Fruit fly (Drosophila melanogaster) whole organism, embryonic: ENCODE results near the gene pygo.

Experiments used
- Adf1 ChIP-seq: fragments of 200-800 bp; sonication (Bioruptor generic); IDR thresholded peaks from 2 replicates; pipeline ENCODE4 v1.3.6; 2022; ENCODE audit warnings: missing biosample characterization, missing genetic modification characterization
- Atf6 ChIP-seq: fragments of 200-800 bp; sonication (Bioruptor generic); IDR thresholded peaks from 2 replicates; pipeline ENCODE4 v1.3.6; 2022; ENCODE audit warnings: missing biosample characterization, missing genetic modification characterization
- CG10209 ChIP-seq: fragments of 200-800 bp; sonication (Bioruptor generic); optimal IDR thresholded peaks from 3 replicates; lab custom pipeline; 2017; ENCODE audit warnings: missing biosample characterization, mild to moderate bottlenecking, missing genetic modification characterization, missing genetic modification reagents
- CG11247 ChIP-seq: fragments of 200-800 bp; sonication (Bioruptor generic); IDR thresholded peaks from 2 replicates; pipeline ENCODE4 v1.3.6; 2022; ENCODE audit warnings: missing biosample characterization, missing genetic modification characterization
- CG15269 ChIP-seq: fragments of 200-800 bp; sonication (Bioruptor generic); optimal IDR thresholded peaks from 2 replicates; lab custom pipeline; 2018; ENCODE audit warnings: missing biosample characterization, mild to moderate bottlenecking, missing genetic modification characterization, moderate library complexity
- CG17328 ChIP-seq: fragments of 200-800 bp; sonication (Bioruptor generic); IDR thresholded peaks from 2 replicates; pipeline ENCODE4 v1.3.6; 2022; ENCODE audit warnings: missing biosample characterization, missing genetic modification characterization
- CG2199 ChIP-seq: fragments of 200-800 bp; sonication (Bioruptor generic); IDR thresholded peaks from 3 replicates; pipeline ENCODE4 v1.3.6; 2022; ENCODE audit warnings: missing biosample characterization, missing genetic modification characterization
- CG3838 ChIP-seq: fragments of 200-800 bp; sonication (Bioruptor generic); optimal IDR thresholded peaks from 3 replicates; lab custom pipeline; 2016; ENCODE audit warnings: missing biosample characterization, missing genetic modification characterization
- CG42726 ChIP-seq: fragments of 200-800 bp; sonication (Bioruptor generic); IDR thresholded peaks from 2 replicates; pipeline ENCODE4 v1.3.6; 2022; ENCODE audit warnings: missing biosample characterization, missing genetic modification characterization; ENCODE audit not compliant: partially characterized antibody
- CG5953 ChIP-seq: fragments of 200-800 bp; sonication (Bioruptor generic); IDR thresholded peaks from 2 replicates; pipeline ENCODE4 v1.3.6; 2022; ENCODE audit warnings: missing biosample characterization, missing genetic modification characterization
- CG7786 ChIP-seq: fragments of 200-800 bp; sonication (Bioruptor generic); optimal IDR thresholded peaks from 2 replicates; lab custom pipeline; 2016; ENCODE audit warnings: missing biosample characterization, missing genetic modification characterization
- CG7839 ChIP-seq: fragments of 200-800 bp; sonication (Bioruptor generic); optimal IDR thresholded peaks from 3 replicates; lab custom pipeline; 2018; ENCODE audit warnings: missing biosample characterization, mild to moderate bottlenecking, missing genetic modification characterization, moderate library complexity
- CG7987 ChIP-seq: fragments of 200-800 bp; sonication (Bioruptor generic); optimal IDR thresholded peaks from 2 replicates; lab custom pipeline; 2018; ENCODE audit warnings: missing biosample characterization, mild to moderate bottlenecking, missing genetic modification characterization, moderate library complexity
- CG8089 ChIP-seq: fragments of 200-800 bp; sonication (Bioruptor generic); optimal IDR thresholded peaks from 3 replicates; lab custom pipeline; 2016; ENCODE audit warnings: missing biosample characterization, missing genetic modification characterization
- CG9797 ChIP-seq: fragments of 200-800 bp; sonication (Bioruptor generic); optimal IDR thresholded peaks from 3 replicates; lab custom pipeline; 2018; ENCODE audit warnings: missing biosample characterization, mild to moderate bottlenecking, missing genetic modification characterization
- Dbx ChIP-seq: fragments of 200-800 bp; sonication (Bioruptor generic); IDR thresholded peaks from 3 replicates; pipeline ENCODE4 v1.3.6; 2022; ENCODE audit warnings: missing biosample characterization, missing genetic modification characterization
- Dfd ChIP-seq, 2 experiments: fragments of >200 bp; optimal IDR thresholded peaks; 2 replicates each; lab custom pipeline; 2017; ENCODE audit warnings: missing biosample characterization in 2 of 2, missing genetic modification characterization in 2 of 2
- HLH3B ChIP-seq: fragments of 200-800 bp; sonication (Bioruptor generic); IDR thresholded peaks from 2 replicates; pipeline ENCODE4 v1.3.6; 2022; ENCODE audit warnings: missing biosample characterization, missing genetic modification characterization
- HLH4C ChIP-seq: fragments of 200-800 bp; sonication (Bioruptor generic); IDR thresholded peaks from 3 replicates; pipeline ENCODE4 v1.3.6; 2022; ENCODE audit warnings: missing biosample characterization, missing genetic modification characterization; ENCODE audit not compliant: partially characterized antibody
- Hey ChIP-seq: fragments of 200-800 bp; sonication (Bioruptor generic); optimal IDR thresholded peaks from 3 replicates; lab custom pipeline; 2018; ENCODE audit warnings: missing biosample characterization, mild to moderate bottlenecking, missing genetic modification characterization
- Mad ChIP-seq: fragments of 200-800 bp; sonication (Bioruptor generic); optimal IDR thresholded peaks from 2 replicates; lab custom pipeline; 2016; ENCODE audit warnings: missing biosample characterization, missing genetic modification characterization
- NFAT ChIP-seq: fragments of 200-800 bp; sonication (Bioruptor generic); IDR thresholded peaks from 2 replicates; pipeline ENCODE4 v1.3.6; 2022; ENCODE audit warnings: missing biosample characterization, missing genetic modification characterization
- Ravus ChIP-seq: fragments of 200-800 bp; sonication (Bioruptor generic); IDR thresholded peaks from 2 replicates; pipeline ENCODE4 v1.3.6; 2022; ENCODE audit warnings: missing biosample characterization, missing genetic modification characterization
- Rfx ChIP-seq: fragments of 200-800 bp; sonication (Bioruptor generic); IDR thresholded peaks from 2 replicates; pipeline ENCODE4 v1.3.6; 2022; ENCODE audit warnings: missing biosample characterization, missing genetic modification characterization
- Six4 ChIP-seq: fragments of 200-800 bp; sonication (Bioruptor generic); optimal IDR thresholded peaks from 2 replicates; lab custom pipeline; 2016; ENCODE audit warnings: missing biosample characterization, missing genetic modification characterization
- Ssrp ChIP-seq: fragments of 200-800 bp; sonication (Bioruptor generic); optimal IDR thresholded peaks from 2 replicates; lab custom pipeline; 2018; ENCODE audit warnings: missing biosample characterization, mild to moderate bottlenecking, missing genetic modification characterization, moderate library complexity
- Vsx1 ChIP-seq: fragments of 200-800 bp; sonication (Bioruptor generic); optimal IDR thresholded peaks from 2 replicates; lab custom pipeline; 2017; ENCODE audit warnings: missing biosample characterization, mild to moderate bottlenecking, missing genetic modification characterization, missing genetic modification reagents
- ab ChIP-seq: fragments of 200-800 bp; sonication (Bioruptor generic); optimal IDR thresholded peaks from 2 replicates; lab custom pipeline; 2016; ENCODE audit warnings: missing biosample characterization, missing genetic modification characterization
- ac ChIP-seq: fragments of 200-800 bp; sonication (Bioruptor generic); optimal IDR thresholded peaks from 3 replicates; lab custom pipeline; 2017; ENCODE audit warnings: missing biosample characterization, mild to moderate bottlenecking, missing genetic modification characterization
- ato ChIP-seq: fragments of 200-800 bp; sonication (Bioruptor generic); IDR thresholded peaks from 2 replicates; pipeline ENCODE4 v1.3.6; 2022; ENCODE audit warnings: missing biosample characterization, missing genetic modification characterization; ENCODE audit not compliant: partially characterized antibody
- dati ChIP-seq: fragments of 200-800 bp; sonication (Bioruptor generic); IDR thresholded peaks from 2 replicates; pipeline ENCODE4 v1.3.6; 2022; ENCODE audit warnings: missing biosample characterization, missing genetic modification characterization
- en ChIP-seq: fragments of 200-800 bp; sonication (Bioruptor generic); optimal IDR thresholded peaks from 2 replicates; lab custom pipeline; 2016; ENCODE audit warnings: missing biosample characterization, missing genetic modification characterization
- grau ChIP-seq: fragments of 200-800 bp; optimal IDR thresholded peaks from 3 replicates; lab custom pipeline; 2019; ENCODE audit warnings: missing biosample characterization, mild to moderate bottlenecking, missing genetic modification characterization, moderate library complexity
- grn ChIP-seq: fragments of 200-800 bp; sonication (Bioruptor generic); optimal IDR thresholded peaks from 3 replicates; lab custom pipeline; 2017; ENCODE audit warnings: missing biosample characterization, missing genetic modification characterization
- ham ChIP-seq: fragments of 200-800 bp; sonication (Bioruptor generic); IDR thresholded peaks from 2 replicates; pipeline ENCODE4 v1.3.6; 2022; ENCODE audit warnings: missing biosample characterization, missing genetic modification characterization
- insv ChIP-seq, 2 experiments: fragments of 200-800 bp; sonication (Bioruptor generic); optimal IDR thresholded peaks; 3 replicates each; lab custom pipeline; 2016 to 2018; ENCODE audit warnings: missing biosample characterization in 2 of 2, missing genetic modification characterization in 2 of 2
- kah ChIP-seq: fragments of 200-800 bp; sonication (Bioruptor generic); optimal IDR thresholded peaks from 2 replicates; lab custom pipeline; 2018; ENCODE audit warnings: missing biosample characterization, mild to moderate bottlenecking, missing genetic modification characterization
- lbe ChIP-seq: fragments of 200-800 bp; sonication (Bioruptor generic); optimal IDR thresholded peaks from 2 replicates; lab custom pipeline; 2016; ENCODE audit warnings: missing biosample characterization, mild to moderate bottlenecking, missing genetic modification characterization
- lola ChIP-seq, 3 experiments: fragments of >200 bp in 2 of 3; fragments of 200-800 bp in 1 of 3; sonication (Bioruptor generic) in 1 of 3; optimal IDR thresholded peaks; 2 replicates each; lab custom pipeline; 2017 to 2019; ENCODE audit warnings: missing biosample characterization in 3 of 3, missing genetic modification characterization in 3 of 3, mild to moderate bottlenecking in 1 of 3, moderate library complexity in 1 of 3
- maf-S ChIP-seq: fragments of 200-800 bp; sonication (Bioruptor generic); optimal IDR thresholded peaks from 2 replicates; lab custom pipeline; 2016; ENCODE audit warnings: missing biosample characterization, missing genetic modification characterization
- sc ChIP-seq, 3 experiments: fragments of >200 bp in 2 of 3; fragments of 200-800 bp in 1 of 3; sonication (Bioruptor generic) in 1 of 3; optimal IDR thresholded peaks; 2 replicates in 2 of 3; 3 replicates in 1 of 3; lab custom pipeline; 2017; ENCODE audit warnings: mild to moderate bottlenecking in 1 of 3, missing biosample characterization in 1 of 3, missing genetic modification characterization in 1 of 3, missing genetic modification reagents in 1 of 3
- sd ChIP-seq: fragments of 200-800 bp; sonication (Bioruptor generic); optimal IDR thresholded peaks from 3 replicates; lab custom pipeline; 2018; ENCODE audit warnings: missing biosample characterization, mild to moderate bottlenecking, missing genetic modification characterization, moderate library complexity
- sima ChIP-seq: fragments of 200-800 bp; sonication (Bioruptor generic); optimal IDR thresholded peaks from 2 replicates; lab custom pipeline; 2016; ENCODE audit warnings: missing biosample characterization, missing genetic modification characterization
- slou ChIP-seq: fragments of 200-800 bp; sonication (Bioruptor generic); optimal IDR thresholded peaks from 3 replicates; lab custom pipeline; 2016; ENCODE audit warnings: missing biosample characterization, missing genetic modification characterization
- ssp ChIP-seq: fragments of 200-800 bp; sonication (Bioruptor generic); IDR thresholded peaks from 2 replicates; pipeline ENCODE4 v1.3.6; 2022; ENCODE audit warnings: missing biosample characterization, missing genetic modification characterization
- tna ChIP-seq: fragments of 200-800 bp; sonication (Bioruptor generic); IDR thresholded peaks from 2 replicates; pipeline ENCODE4 v1.3.6; 2022; ENCODE audit warnings: missing biosample characterization, missing genetic modification characterization; ENCODE audit not compliant: partially characterized antibody
- twi ChIP-seq: fragments of 200-800 bp; optimal IDR thresholded peaks from 2 replicates; lab custom pipeline; 2019; ENCODE audit warnings: missing biosample characterization, mild to moderate bottlenecking, missing genetic modification characterization, moderate library complexity
- unpg ChIP-seq: fragments of 200-800 bp; sonication (Bioruptor generic); optimal IDR thresholded peaks from 3 replicates; lab custom pipeline; 2018; ENCODE audit warnings: missing biosample characterization, mild to moderate bottlenecking, missing genetic modification characterization, moderate library complexity
- z ChIP-seq: fragments of 200-800 bp; sonication (Bioruptor generic); IDR thresholded peaks from 3 replicates; pipeline ENCODE4 v1.3.6; 2022; ENCODE audit warnings: missing biosample characterization, missing genetic modification characterization

The pygo gene

DNA sequence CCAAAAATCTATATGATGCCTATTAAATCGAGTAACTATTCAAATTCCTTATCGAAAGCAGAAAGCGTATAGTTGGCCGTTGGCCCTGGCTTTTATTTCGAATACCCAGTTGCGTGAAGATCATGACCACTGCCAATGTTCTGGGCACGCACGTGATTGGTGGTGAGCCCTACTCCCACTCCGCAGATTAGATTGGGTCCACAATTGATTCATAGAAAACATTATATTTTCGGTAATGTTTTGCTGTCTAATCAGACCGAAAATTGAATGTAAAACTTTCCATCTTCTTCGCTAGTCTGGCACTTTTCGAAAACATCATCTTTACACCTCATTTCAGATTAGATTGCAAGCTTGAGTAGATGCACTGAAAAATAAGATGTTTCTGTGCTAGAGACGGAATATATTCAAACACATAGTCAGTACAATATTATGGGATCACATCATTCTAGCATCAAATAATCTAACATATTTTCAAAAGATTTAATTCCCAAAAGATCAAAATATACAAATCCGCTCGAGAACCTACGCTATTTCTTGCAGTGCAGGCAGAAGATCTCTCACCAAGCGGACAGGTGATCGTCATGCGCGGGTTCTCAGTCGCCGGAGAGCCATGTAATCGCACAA, 11.9 kb upstream of the pygo start, which contains the start of gene CG1774:
TSS of gene CG1774 (plus strand) at position 548 of the 624 bp plus-strand sequence.
- TF ChIP-seq Rfx (GFP tag; lab: Robert Waterston, UW) (peak; percentile 89), unpg (GFP tag; lab: Kevin White, UChicago) (peak; percentile 78), CG7839 (tag; lab: Kevin White, UChicago) (peak; percentile 85), CG7786 (GFP tag; lab: Kevin White, UChicago) (peak; percentile 87), twi (tag; lab: Kevin White, UChicago) (no peak), Dbx (GFP tag; lab: Robert Waterston, UW) (peak; percentile 90), en (GFP tag; lab: Kevin White, UChicago) (peak; percentile 52), grau (tag; lab: Kevin White, UChicago) (peak; percentile 85), CG7987 (GFP tag; lab: Kevin White, UChicago) (peak; percentile 73), ab (GFP tag; lab: Kevin White, UChicago) (peak; percentile 21), CG17328 (GFP tag; lab: Robert Waterston, UW) (peak; percentile 61), CG15269 (tag; lab: Kevin White, UChicago) (peak; percentile 83), CG5953 (GFP tag; lab: Robert Waterston, UW) (peak; percentile 64), z (no peak), Ravus (GFP tag; lab: Robert Waterston, UW) (peak; percentile 22), CG3838 (GFP tag; lab: Kevin White, UChicago) (peak; percentile 31), NFAT (GFP tag; lab: Robert Waterston, UW) (peak; percentile 74), tna (no peak), CG10209 (GFP tag; lab: Kevin White, UChicago) (peak; percentile 77), CG11247 (peak; percentile 72), HLH4C (no peak), HLH3B (GFP tag; lab: Robert Waterston, UW) (peak; percentile 72), sc (optimal IDR thresholded peaks at IDR 0.05; lab: Kevin White, UChicago) (no peak), sc (GFP tag; optimal IDR thresholded peaks at IDR 0.05; lab: Kevin White, UChicago) (no peak), Vsx1 (GFP tag; lab: Kevin White, UChicago) (peak; percentile 51), CG8089 (GFP tag; lab: Kevin White, UChicago) (peak; percentile 15), ham (GFP tag; lab: Robert Waterston, UW) (0 out of 2 replicates have a peak, but pooled peaks have one; percentile 48), dati (GFP tag; lab: Robert Waterston, UW) (no peak), grn (GFP tag; lab: Kevin White, UChicago) (peak; percentile 23), Atf6 (GFP tag; lab: Robert Waterston, UW) (peak; percentile 89), slou (GFP tag; lab: Kevin White, UChicago) (peak; percentile 33), Mad (peak; percentile 45), lola (GFP tag; optimal IDR thresholded peaks at IDR 0.05; lab: Kevin White, UChicago) (peak in 1 of 3 experiments; percentile 26), Dfd (GFP tag; optimal IDR thresholded peaks at IDR 0.05; lab: Kevin White, UChicago) (no peak), Ssrp (peak; percentile 50), kah (GFP tag; lab: Kevin White, UChicago) (no peak), ssp (GFP tag; lab: Robert Waterston, UW) (peak; percentile 38; the same call in 1 of the 2 replicates), maf-S (GFP tag; lab: Kevin White, UChicago) (peak; percentile 63), lbe (GFP tag; lab: Kevin White, UChicago) (peak; percentile 72), Hey (tag; lab: Kevin White, UChicago) (no peak), sd (tag; lab: Kevin White, UChicago) (peak; percentile 51), CG9797 (no peak), CG2199 (GFP tag; lab: Robert Waterston, UW) (no peak; the same call in 2 of the 3 replicates), Six4 (GFP tag; lab: Kevin White, UChicago) (peak; percentile 37), ac (GFP tag; lab: Kevin White, UChicago) (no peak), ato (GFP tag; lab: Robert Waterston, UW) (no peak), Adf1 (GFP tag; lab: Robert Waterston, UW) (peak; percentile 47; the same call in 1 of the 2 replicates), sima (GFP tag; lab: Kevin White, UChicago) (peak; percentile 8), CG42726 (GFP tag; lab: Robert Waterston, UW) (no peak), insv (GFP tag; optimal IDR thresholded peaks at IDR 0.05; lab: Kevin White, UChicago) (no peak)
